Worm (Caenorhabditis elegans) whole organism, young adult: Measurements from ENCODE around the gene frg-1.

Source experiments
- ama-1 ChIP-seq, 3 experiments: fragments of 150-350 bp in 1 of 3; sonication (generic microtip) in 2 of 3; optimal IDR thresholded peaks; 2 replicates each; lab custom pipeline; 2014 to 2018; ENCODE audit warnings: missing biosample characterization in 2 of 3, missing genetic modification characterization in 2 of 3, missing genetic modification reagents in 2 of 3
- efl-1 ChIP-seq: fragments of 150-350 bp; optimal IDR thresholded peaks from 2 replicates; lab custom pipeline; 2014; ENCODE audit warnings: missing biosample characterization, missing genetic modification reagents, missing genetic modification characterization
- ets-4 ChIP-seq: fragments of 200-800 bp; sonication (Bioruptor generic); optimal IDR thresholded peaks from 2 replicates; lab custom pipeline; 2018; ENCODE audit warnings: mild to moderate bottlenecking, missing genetic modification characterization, missing compliant biosample characterization
- gei-17 ChIP-seq: fragments of 200-800 bp; sonication (Bioruptor generic); optimal IDR thresholded peaks from 2 replicates; lab custom pipeline; 2018; ENCODE audit warnings: mild to moderate bottlenecking, missing genetic modification characterization, missing compliant biosample characterization
- ztf-25 ChIP-seq: fragments of 200-800 bp; sonication (Bioruptor generic); IDR thresholded peaks from 2 replicates; pipeline ENCODE4 v1.3.6; 2022; ENCODE audit warnings: missing genetic modification reagents, missing genetic modification characterization, missing compliant biosample characterization
- ztf-3 ChIP-seq: fragments of 200-800 bp; sonication (Bioruptor generic); optimal IDR thresholded peaks from 2 replicates; lab custom pipeline; 2018; ENCODE audit warnings: mild to moderate bottlenecking, missing genetic modification characterization, missing compliant biosample characterization

DNA sequence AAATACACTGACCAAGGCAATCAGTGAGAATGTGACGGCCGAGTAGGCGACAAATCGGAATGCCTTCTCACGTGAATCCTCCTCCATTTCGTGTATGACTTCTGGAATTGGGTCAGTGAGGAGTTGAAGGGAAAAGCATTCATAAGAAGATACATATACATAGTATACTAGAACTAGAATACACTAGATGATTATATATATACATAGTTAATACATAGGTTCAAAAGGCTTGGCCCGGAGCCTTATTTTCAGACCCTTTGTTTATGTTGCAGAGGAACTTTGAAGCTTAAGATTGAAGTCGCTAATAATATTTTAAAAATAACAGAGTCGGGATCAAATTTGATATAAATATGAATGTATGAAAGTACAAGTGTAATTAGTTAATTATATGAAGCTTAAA lies 14.6 kb downstream of the frg-1 start, which contains the start of gene col-97:
- TF ChIP-seq efl-1 (no peak), ama-1 (optimal IDR thresholded peaks at IDR 0.05; lab: Kevin White, UChicago) (no peak), ama-1 (GFP tag; optimal IDR thresholded peaks at IDR 0.05; lab: Kevin White, UChicago) (no peak), ztf-3 (GFP tag; lab: Kevin White, UChicago) (no peak), ets-4 (GFP tag; lab: Kevin White, UChicago) (no peak), gei-17 (no peak), ztf-25 (GFP tag; lab: Robert Waterston, UW) (no peak)
